Worm (Caenorhabditis elegans) whole organism, L2 larva: ENCODE data around the gene F09A5.2.
A peak's percentile ranks its signal among the peaks of the same experiment; 100 is the strongest.

Experiments used
- C34F6.9 ChIP-seq: fragments of 150-350 bp; optimal IDR thresholded peaks from 2 replicates; lab custom pipeline; 2014; ENCODE audit warnings: missing biosample characterization, missing genetic modification characterization
- F13H6.1 ChIP-seq: sonication (generic microtip); optimal IDR thresholded peaks from 2 replicates; lab custom pipeline; 2016; ENCODE audit warnings: missing genetic modification characterization, missing compliant biosample characterization
- R02D3.7 ChIP-seq: fragments of 150-350 bp; optimal IDR thresholded peaks from 2 replicates; lab custom pipeline; 2014; ENCODE audit warnings: missing biosample characterization, missing genetic modification characterization
- ZK546.5 ChIP-seq: sonication (generic microtip); optimal IDR thresholded peaks from 2 replicates; lab custom pipeline; 2017; ENCODE audit warnings: missing biosample characterization, missing genetic modification characterization
- alr-1 ChIP-seq: fragments of 150-350 bp; optimal IDR thresholded peaks from 2 replicates; lab custom pipeline; 2014; ENCODE audit warnings: missing biosample characterization, missing genetic modification characterization
- aly-2 ChIP-seq: fragments of 150-350 bp; optimal IDR thresholded peaks from 2 replicates; lab custom pipeline; 2014; ENCODE audit warnings: missing biosample characterization, missing genetic modification characterization
- ama-1 ChIP-seq: fragments of 150-350 bp; optimal IDR thresholded peaks from 2 replicates; lab custom pipeline; 2018; ENCODE audit warnings: inconsistent platforms
- blmp-1 ChIP-seq: sonication (generic microtip); optimal IDR thresholded peaks from 2 replicates; lab custom pipeline; 2017; ENCODE audit warnings: missing genetic modification characterization, mild to moderate bottlenecking, missing compliant biosample characterization, antibody characterized with exemption, moderate library complexity; ENCODE audit not compliant: insufficient read depth
- crh-2 ChIP-seq: sonication (generic microtip); optimal IDR thresholded peaks from 2 replicates; lab custom pipeline; 2017; ENCODE audit warnings: missing biosample characterization, missing genetic modification characterization
- dmd-4 ChIP-seq: sonication (generic microtip); optimal IDR thresholded peaks from 2 replicates; lab custom pipeline; 2017; ENCODE audit warnings: missing biosample characterization, missing genetic modification characterization
- egl-27 ChIP-seq: sonication (generic microtip); optimal IDR thresholded peaks from 3 replicates; lab custom pipeline; 2017; ENCODE audit warnings: missing biosample characterization, missing genetic modification reagents, missing genetic modification characterization
- elt-3 ChIP-seq: sonication (generic microtip); optimal IDR thresholded peaks from 2 replicates; lab custom pipeline; 2017; ENCODE audit warnings: missing biosample characterization, missing genetic modification characterization
- fos-1 ChIP-seq: fragments of 150-350 bp; optimal IDR thresholded peaks from 2 replicates; lab custom pipeline; 2014; ENCODE audit warnings: missing biosample characterization, missing genetic modification characterization
- gmeb-1 ChIP-seq: fragments of 150-350 bp; optimal IDR thresholded peaks from 2 replicates; lab custom pipeline; 2014; ENCODE audit warnings: missing biosample characterization, missing genetic modification characterization
- lin-11 ChIP-seq: fragments of 150-350 bp; sonication (generic microtip); optimal IDR thresholded peaks from 2 replicates; lab custom pipeline; 2014; ENCODE audit warnings: missing biosample characterization, missing genetic modification characterization, inconsistent platforms, mixed read lengths
- lin-13 ChIP-seq: fragments of 150-350 bp; optimal IDR thresholded peaks from 2 replicates; lab custom pipeline; 2014; ENCODE audit warnings: missing biosample characterization, missing genetic modification reagents, missing genetic modification characterization
- lin-39 ChIP-seq: fragments of 150-350 bp; optimal IDR thresholded peaks from 2 replicates; lab custom pipeline; 2014; ENCODE audit warnings: missing biosample characterization, missing genetic modification reagents, missing genetic modification characterization
- lsy-2 ChIP-seq, 2 experiments: fragments of 150-350 bp in 1 of 2; sonication (generic microtip) in 1 of 2; optimal IDR thresholded peaks; 2 replicates each; lab custom pipeline; 2014 to 2017; ENCODE audit warnings: missing biosample characterization in 2 of 2, missing genetic modification characterization in 2 of 2
- mab-5 ChIP-seq: fragments of 150-350 bp; optimal IDR thresholded peaks from 2 replicates; lab custom pipeline; 2014; ENCODE audit warnings: missing biosample characterization, missing genetic modification characterization
- mdl-1 ChIP-seq, 2 experiments: fragments of 150-350 bp in 1 of 2; sonication (generic microtip) in 1 of 2; optimal IDR thresholded peaks; 2 replicates each; lab custom pipeline; 2017; ENCODE audit warnings: missing biosample characterization in 2 of 2, missing genetic modification characterization in 2 of 2
- nhr-10 ChIP-seq: sonication (generic microtip); optimal IDR thresholded peaks from 2 replicates; lab custom pipeline; 2017; ENCODE audit warnings: missing biosample characterization, missing genetic modification characterization
- nhr-11 ChIP-seq: fragments of 150-350 bp; optimal IDR thresholded peaks from 2 replicates; lab custom pipeline; 2014; ENCODE audit warnings: missing biosample characterization, missing genetic modification characterization
- nhr-12 ChIP-seq: fragments of 150-350 bp; optimal IDR thresholded peaks from 2 replicates; lab custom pipeline; 2014; ENCODE audit warnings: missing biosample characterization, missing genetic modification characterization
- nhr-129 ChIP-seq: fragments of 150-350 bp; optimal IDR thresholded peaks from 2 replicates; lab custom pipeline; 2014; ENCODE audit warnings: missing biosample characterization, missing genetic modification characterization
- nhr-21 ChIP-seq: fragments of 150-350 bp; optimal IDR thresholded peaks from 2 replicates; lab custom pipeline; 2014; ENCODE audit warnings: missing biosample characterization, missing genetic modification characterization
- nhr-23 ChIP-seq: fragments of 150-350 bp; optimal IDR thresholded peaks from 2 replicates; lab custom pipeline; 2014; ENCODE audit warnings: missing biosample characterization, missing genetic modification reagents, missing genetic modification characterization
- nhr-25 ChIP-seq: fragments of 150-350 bp; sonication (generic microtip); optimal IDR thresholded peaks from 3 replicates; lab custom pipeline; 2014; ENCODE audit warnings: missing biosample characterization, missing genetic modification characterization
- nhr-6 ChIP-seq: fragments of 150-350 bp; optimal IDR thresholded peaks from 2 replicates; lab custom pipeline; 2014; ENCODE audit warnings: missing biosample characterization, missing genetic modification characterization
- peb-1 ChIP-seq: fragments of 150-350 bp; optimal IDR thresholded peaks from 2 replicates; lab custom pipeline; 2014; ENCODE audit warnings: missing biosample characterization, missing genetic modification characterization
- sem-4 ChIP-seq: fragments of 150-350 bp; optimal IDR thresholded peaks from 2 replicates; lab custom pipeline; 2014; ENCODE audit warnings: missing biosample characterization, missing genetic modification reagents, missing genetic modification characterization
- skn-1 ChIP-seq: sonication (generic microtip); optimal IDR thresholded peaks from 2 replicates; lab custom pipeline; 2017; ENCODE audit warnings: missing biosample characterization, missing genetic modification characterization
- sma-3 ChIP-seq: sonication (generic microtip); optimal IDR thresholded peaks from 2 replicates; lab custom pipeline; 2016; ENCODE audit warnings: missing genetic modification reagents, missing genetic modification characterization, missing compliant biosample characterization
- sma-9 ChIP-seq, 2 experiments: fragments of 150-350 bp in 1 of 2; sonication (generic microtip) in 1 of 2; optimal IDR thresholded peaks; 2 replicates each; lab custom pipeline; 2014 to 2016; ENCODE audit warnings: missing genetic modification characterization in 2 of 2, mild to moderate bottlenecking in 1 of 2, missing biosample characterization in 1 of 2, missing compliant biosample characterization in 1 of 2, missing genetic modification reagents in 1 of 2, moderate library complexity in 1 of 2
- snpc-4 ChIP-seq: fragments of 150-350 bp; optimal IDR thresholded peaks from 2 replicates; lab custom pipeline; 2014; ENCODE audit warnings: missing biosample characterization, missing genetic modification characterization
- unc-39 ChIP-seq: fragments of 150-350 bp; optimal IDR thresholded peaks from 2 replicates; lab custom pipeline; 2014; ENCODE audit warnings: missing biosample characterization, missing genetic modification characterization
- unc-55 ChIP-seq: fragments of 150-350 bp; sonication (generic microtip); optimal IDR thresholded peaks from 3 replicates; lab custom pipeline; 2014; ENCODE audit warnings: missing biosample characterization, missing genetic modification reagents, missing genetic modification characterization
- zag-1 ChIP-seq: fragments of 150-350 bp; optimal IDR thresholded peaks from 2 replicates; lab custom pipeline; 2014; ENCODE audit warnings: missing biosample characterization, missing genetic modification characterization
- ztf-1 ChIP-seq: fragments of 200-800 bp; sonication (Bioruptor generic); conservative IDR thresholded peaks from 2 replicates; pipeline ENCODE4 v1.3.6; 2022; ENCODE audit warnings: missing genetic modification characterization, missing compliant biosample characterization
- ztf-4 ChIP-seq: fragments of 150-350 bp; optimal IDR thresholded peaks from 2 replicates; lab custom pipeline; 2014; ENCODE audit warnings: missing biosample characterization, missing genetic modification characterization

F09A5.2 gene

ce11 chrX:13102838-13103237 lies 32.1 kb upstream of the F09A5.2 start:
- TF ChIP-seq mab-5 (tag; lab: Kevin White, UChicago) (no peak), unc-55 (GFP tag; lab: Kevin White, UChicago) (no peak), lin-39 (tag; lab: Kevin White, UChicago) (no peak), ama-1 (lab: Kevin White, UChicago) (no peak), nhr-129 (tag; lab: Kevin White, UChicago) (no peak), R02D3.7 (no peak), zag-1 (tag; lab: Kevin White, UChicago) (no peak)

DNA sequence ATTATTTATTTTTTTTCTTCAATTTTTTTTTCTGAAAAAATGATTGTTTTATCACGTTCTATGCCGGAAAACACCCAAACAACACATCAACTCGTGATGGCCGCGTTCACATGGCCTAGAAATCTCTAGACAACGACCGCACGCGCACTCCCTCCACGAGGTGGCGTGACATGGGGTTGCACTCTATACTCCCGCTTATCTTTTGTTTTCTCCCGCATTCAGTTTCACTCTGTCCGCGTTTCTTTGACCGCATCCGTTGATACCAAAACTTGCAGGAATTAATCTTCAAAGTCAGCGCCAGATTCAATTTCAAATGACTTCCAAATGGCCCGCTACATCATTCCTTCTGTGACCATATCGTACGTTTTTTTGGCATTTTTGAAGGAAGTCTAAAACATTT lies 29.9 kb upstream of the F09A5.2 start, which contains the start of gene F17H10.1:
Gene F17H10.1, plus strand, starts transcription at position 276 of the 400 bp plus-strand sequence.
- TF ChIP-seq gmeb-1 (tag; lab: Kevin White, UChicago) (peak; percentile 71), fos-1 (tag; lab: Kevin White, UChicago) (peak; percentile 84), lin-39 (tag; lab: Kevin White, UChicago) (no peak), ama-1 (lab: Kevin White, UChicago) (no peak), lin-13 (GFP tag; lab: Kevin White, UChicago) (peak; percentile 60), crh-2 (tag; lab: Kevin White, UChicago) (peak; percentile 88), sem-4 (tag; lab: Kevin White, UChicago) (no peak), lsy-2 (tag; optimal IDR thresholded peaks at IDR 0.05; lab: Kevin White, UChicago) (no peak), nhr-129 (tag; lab: Kevin White, UChicago) (peak; percentile 75), zag-1 (tag; lab: Kevin White, UChicago) (no peak), alr-1 (tag; lab: Kevin White, UChicago) (no peak), egl-27 (tag; lab: Kevin White, UChicago) (peak; percentile 6), aly-2 (tag; lab: Kevin White, UChicago) (no peak), snpc-4 (tag; lab: Kevin White, UChicago) (peak; percentile 12), nhr-21 (tag; lab: Kevin White, UChicago) (peak; percentile 88), unc-55 (GFP tag; lab: Kevin White, UChicago) (peak; percentile 36), blmp-1 (tag; lab: Kevin White, UChicago) (peak; percentile 76), sma-3 (GFP tag; lab: Kevin White, UChicago) (peak; percentile 81), C34F6.9 (peak; percentile 67), lin-11 (peak; percentile 48), mdl-1 (tag; optimal IDR thresholded peaks at IDR 0.05; lab: Kevin White, UChicago) (peak; percentile 92), skn-1 (tag; lab: Kevin White, UChicago) (peak; percentile 51), sma-9 (GFP tag; optimal IDR thresholded peaks at IDR 0.05; lab: Kevin White, UChicago) (peak; percentile 94), sma-9 (tag; optimal IDR thresholded peaks at IDR 0.05; lab: Kevin White, UChicago) (no peak), nhr-12 (tag; lab: Kevin White, UChicago) (no peak), elt-3 (tag; lab: Kevin White, UChicago) (no peak), F13H6.1 (tag; lab: Kevin White, UChicago) (peak; percentile 80)

DNA sequence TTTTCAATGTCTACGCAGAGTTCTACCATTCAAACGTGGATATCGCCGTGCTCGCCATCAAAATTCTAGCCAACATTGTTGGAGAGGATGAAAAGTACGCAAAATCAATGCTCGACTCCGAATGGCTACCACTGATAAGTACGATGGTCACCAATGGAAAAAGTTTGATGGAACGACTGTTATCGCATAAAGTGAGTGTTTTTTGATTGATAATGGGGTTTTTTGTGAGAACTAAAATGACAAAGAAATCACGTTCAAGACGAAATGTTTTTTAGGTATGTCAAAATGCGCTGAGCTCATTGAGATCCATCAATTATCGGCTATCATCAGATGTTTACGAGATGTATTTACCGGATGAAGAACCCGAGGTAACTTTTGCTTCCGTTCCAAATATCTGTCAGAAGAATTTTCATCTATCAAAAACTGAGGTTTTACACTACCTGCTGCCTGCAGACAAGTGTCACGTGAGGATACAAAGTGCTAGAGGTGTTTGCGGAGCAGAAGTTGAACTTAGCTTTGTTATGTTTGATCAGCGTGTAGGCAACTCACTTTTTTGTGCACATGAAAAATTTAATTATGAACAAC lies 28.6 kb upstream of the F09A5.2 start:
- peak in 1 of 2 experiments; percentile 43 for TF ChIP-seq lsy-2 (tag; optimal IDR thresholded peaks at IDR 0.05; lab: Kevin White, UChicago)
- TF ChIP-seq sma-9 (GFP tag; optimal IDR thresholded peaks at IDR 0.05; lab: Kevin White, UChicago), result peak; percentile 7
- no peak for TF ChIP-seq sma-9 (tag; optimal IDR thresholded peaks at IDR 0.05; lab: Kevin White, UChicago)
- TF ChIP-seq nhr-129 (tag; lab: Kevin White, UChicago), result peak; percentile 69
- peak; percentile 12 for TF ChIP-seq crh-2 (tag; lab: Kevin White, UChicago)
- TF ChIP-seq fos-1 (tag; lab: Kevin White, UChicago), result peak; percentile 25
- TF ChIP-seq ztf-1 (GFP tag; lab: Robert Waterston, UW), result no peak

DNA sequence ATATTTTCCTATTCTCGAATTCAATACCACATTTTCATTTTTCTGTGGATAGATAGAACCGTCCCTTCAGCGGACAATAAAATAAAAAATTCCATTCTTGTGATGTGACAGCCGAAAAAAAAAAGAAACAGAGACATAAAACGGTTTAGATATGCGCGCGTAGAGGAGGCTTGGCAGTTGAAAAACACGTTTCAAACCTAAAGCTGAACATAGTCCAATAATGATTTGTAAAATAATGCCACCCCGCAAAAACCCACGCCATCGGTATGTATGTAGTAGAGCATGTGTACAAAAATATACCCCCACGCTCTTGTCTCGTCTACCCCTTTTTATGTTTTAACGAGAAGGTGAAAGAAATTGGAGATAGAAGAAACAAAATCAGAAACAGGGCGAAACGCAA lies 26.2 kb upstream of the F09A5.2 start:
- TF ChIP-seq peb-1 (tag; lab: Kevin White, UChicago) (no peak), crh-2 (tag; lab: Kevin White, UChicago) (peak; percentile 38), elt-3 (tag; lab: Kevin White, UChicago) (no peak), sma-3 (GFP tag; lab: Kevin White, UChicago) (no peak), zag-1 (tag; lab: Kevin White, UChicago) (no peak), nhr-25 (no peak), nhr-12 (tag; lab: Kevin White, UChicago) (no peak), unc-39 (tag; lab: Kevin White, UChicago) (no peak), ztf-4 (tag; lab: Kevin White, UChicago) (peak; percentile 47), ama-1 (lab: Kevin White, UChicago) (peak; percentile 36), nhr-6 (tag; lab: Kevin White, UChicago) (no peak), mdl-1 (tag; optimal IDR thresholded peaks at IDR 0.05; lab: Kevin White, UChicago) (no peak), dmd-4 (no peak), nhr-23 (tag; lab: Kevin White, UChicago) (no peak), lin-39 (tag; lab: Kevin White, UChicago) (no peak), snpc-4 (tag; lab: Kevin White, UChicago) (no peak), R02D3.7 (no peak), sem-4 (tag; lab: Kevin White, UChicago) (no peak), lin-11 (no peak), nhr-10 (tag; lab: Kevin White, UChicago) (no peak), nhr-11 (tag; lab: Kevin White, UChicago) (no peak), C34F6.9 (no peak), aly-2 (tag; lab: Kevin White, UChicago) (no peak), ZK546.5 (tag; lab: Kevin White, UChicago) (no peak)
